Fruit fly (Drosophila melanogaster) whole organism, embryonic: Measurements from ENCODE around the gene CG42828.

ENCODE experiments used
- B-H1 ChIP-seq: fragments of 200-800 bp; sonication (Bioruptor generic); IDR thresholded peaks from 3 replicates; pipeline ENCODE4 v1.3.6; 2022; ENCODE audit warnings: missing biosample characterization, missing genetic modification characterization
- BtbVII ChIP-seq: fragments of 200-800 bp; sonication (Bioruptor generic); optimal IDR thresholded peaks from 3 replicates; lab custom pipeline; 2017; ENCODE audit warnings: missing biosample characterization, mild to moderate bottlenecking, missing genetic modification characterization
- CG10267 ChIP-seq: fragments of 200-800 bp; sonication (Bioruptor generic); optimal IDR thresholded peaks from 2 replicates; lab custom pipeline; 2018; ENCODE audit warnings: missing biosample characterization, mild to moderate bottlenecking, missing genetic modification characterization, moderate library complexity
- CG10366 ChIP-seq: fragments of 200-800 bp; sonication (Bioruptor generic); IDR thresholded peaks from 2 replicates; pipeline ENCODE4 v1.3.6; 2022; ENCODE audit warnings: missing biosample characterization, missing genetic modification characterization
- CG11456 ChIP-seq: fragments of 200-800 bp; sonication (Bioruptor generic); IDR thresholded peaks from 3 replicates; pipeline ENCODE4 v1.3.6; 2022; ENCODE audit warnings: missing biosample characterization, missing genetic modification characterization
- CG11696 ChIP-seq: fragments of 200-800 bp; sonication (Bioruptor generic); IDR thresholded peaks from 2 replicates; pipeline ENCODE4 v1.3.6; 2022; ENCODE audit warnings: missing biosample characterization, missing genetic modification characterization
- CG11723 ChIP-seq: fragments of 200-800 bp; sonication (Bioruptor generic); optimal IDR thresholded peaks from 2 replicates; lab custom pipeline; 2017; ENCODE audit warnings: missing biosample characterization, mild to moderate bottlenecking, missing genetic modification characterization
- CG12104 ChIP-seq: fragments of 200-800 bp; sonication (Bioruptor generic); optimal IDR thresholded peaks from 3 replicates; lab custom pipeline; 2016; ENCODE audit warnings: missing biosample characterization, missing genetic modification characterization
- CG1233 ChIP-seq: fragments of 200-800 bp; sonication (Bioruptor generic); optimal IDR thresholded peaks from 4 replicates; lab custom pipeline; 2018; ENCODE audit warnings: missing biosample characterization, mild to moderate bottlenecking, missing genetic modification characterization
- CG1603 ChIP-seq: fragments of 200-800 bp; sonication (Bioruptor generic); optimal IDR thresholded peaks from 2 replicates; lab custom pipeline; 2019; ENCODE audit warnings: missing biosample characterization, mild to moderate bottlenecking, missing genetic modification characterization, moderate library complexity
- CG17328 ChIP-seq: fragments of 200-800 bp; sonication (Bioruptor generic); IDR thresholded peaks from 2 replicates; pipeline ENCODE4 v1.3.6; 2022; ENCODE audit warnings: missing biosample characterization, missing genetic modification characterization
- CG17359 ChIP-seq: fragments of 200-800 bp; sonication (Bioruptor generic); optimal IDR thresholded peaks from 3 replicates; lab custom pipeline; 2018; ENCODE audit warnings: missing biosample characterization, mild to moderate bottlenecking, missing genetic modification characterization, moderate library complexity
- CG17802 ChIP-seq: fragments of 200-800 bp; sonication (Bioruptor generic); optimal IDR thresholded peaks from 2 replicates; lab custom pipeline; 2018; ENCODE audit warnings: missing biosample characterization, mild to moderate bottlenecking, missing genetic modification characterization, moderate library complexity
- CG18262 ChIP-seq: fragments of 200-800 bp; optimal IDR thresholded peaks from 3 replicates; lab custom pipeline; 2019; ENCODE audit warnings: missing biosample characterization, mild to moderate bottlenecking, missing genetic modification characterization, moderate library complexity
- CG1832 ChIP-seq: fragments of 200-800 bp; sonication (Bioruptor generic); optimal IDR thresholded peaks from 2 replicates; lab custom pipeline; 2017; ENCODE audit warnings: missing biosample characterization, mild to moderate bottlenecking, missing genetic modification characterization, inconsistent platforms
- CG18764 ChIP-seq: fragments of 200-800 bp; sonication (Bioruptor generic); optimal IDR thresholded peaks from 3 replicates; lab custom pipeline; 2016; ENCODE audit warnings: missing biosample characterization, missing genetic modification characterization
- CG31441 ChIP-seq: fragments of 200-800 bp; sonication (Bioruptor generic); IDR thresholded peaks from 2 replicates; pipeline ENCODE4 v1.3.6; 2022; ENCODE audit warnings: missing biosample characterization, missing genetic modification characterization
- CG32767 ChIP-seq: fragments of 200-800 bp; sonication (Bioruptor generic); IDR thresholded peaks from 2 replicates; pipeline ENCODE4 v1.3.6; 2022; ENCODE audit warnings: missing biosample characterization, missing genetic modification characterization
- CG33557 ChIP-seq: fragments of 200-800 bp; sonication (Bioruptor generic); optimal IDR thresholded peaks from 2 replicates; lab custom pipeline; 2019; ENCODE audit warnings: missing biosample characterization, mild to moderate bottlenecking, missing genetic modification characterization, moderate library complexity
- CG34224 ChIP-seq: fragments of 200-800 bp; sonication (Bioruptor generic); IDR thresholded peaks from 3 replicates; pipeline ENCODE4 v1.3.6; 2022; ENCODE audit warnings: missing biosample characterization, missing genetic modification characterization; ENCODE audit not compliant: partially characterized antibody
- CG4854 ChIP-seq: fragments of 200-800 bp; sonication (Bioruptor generic); optimal IDR thresholded peaks from 2 replicates; lab custom pipeline; 2016; ENCODE audit warnings: missing biosample characterization, missing genetic modification characterization, inconsistent platforms
- CG5245 ChIP-seq: fragments of 200-800 bp; sonication (Bioruptor generic); optimal IDR thresholded peaks from 3 replicates; lab custom pipeline; 2016; ENCODE audit warnings: missing biosample characterization, missing genetic modification characterization
- CG5953 ChIP-seq: fragments of 200-800 bp; sonication (Bioruptor generic); IDR thresholded peaks from 2 replicates; pipeline ENCODE4 v1.3.6; 2022; ENCODE audit warnings: missing biosample characterization, missing genetic modification characterization
- CG6854 ChIP-seq: fragments of 200-800 bp; sonication (Bioruptor generic); optimal IDR thresholded peaks from 3 replicates; lab custom pipeline; 2017; ENCODE audit warnings: missing biosample characterization, mild to moderate bottlenecking, missing genetic modification characterization
- CG9817 ChIP-seq: fragments of 200-800 bp; sonication (Bioruptor generic); optimal IDR thresholded peaks from 2 replicates; lab custom pipeline; 2018; ENCODE audit warnings: missing biosample characterization, mild to moderate bottlenecking, missing genetic modification characterization, moderate library complexity
- D19A ChIP-seq: fragments of 200-800 bp; optimal IDR thresholded peaks from 3 replicates; lab custom pipeline; 2019; ENCODE audit warnings: missing biosample characterization, mild to moderate bottlenecking, missing genetic modification characterization, moderate library complexity
- Dbx ChIP-seq: fragments of 200-800 bp; sonication (Bioruptor generic); IDR thresholded peaks from 3 replicates; pipeline ENCODE4 v1.3.6; 2022; ENCODE audit warnings: missing biosample characterization, missing genetic modification characterization
- Deaf1 ChIP-seq: fragments of 200-800 bp; optimal IDR thresholded peaks from 3 replicates; lab custom pipeline; 2019; ENCODE audit warnings: missing biosample characterization, mild to moderate bottlenecking, missing genetic modification characterization, moderate library complexity
- Hsf ChIP-seq: fragments of 200-800 bp; sonication (Bioruptor generic); optimal IDR thresholded peaks from 3 replicates; lab custom pipeline; 2016; ENCODE audit warnings: missing biosample characterization, missing genetic modification characterization
- Lhr ChIP-seq: fragments of 200-800 bp; sonication (Bioruptor generic); optimal IDR thresholded peaks from 3 replicates; lab custom pipeline; 2017; ENCODE audit warnings: mild to moderate bottlenecking, missing biosample characterization, missing genetic modification reagents, missing genetic modification characterization
- MESR4 ChIP-seq: fragments of 200-800 bp; sonication (Bioruptor generic); optimal IDR thresholded peaks from 2 replicates; lab custom pipeline; 2018; ENCODE audit warnings: missing biosample characterization, mild to moderate bottlenecking, missing genetic modification characterization, moderate library complexity
- Nf-YC ChIP-seq: fragments of 200-800 bp; optimal IDR thresholded peaks from 3 replicates; lab custom pipeline; 2019; ENCODE audit warnings: missing biosample characterization, mild to moderate bottlenecking, missing genetic modification characterization, moderate library complexity
- Oli ChIP-seq: fragments of 200-800 bp; sonication (Bioruptor generic); optimal IDR thresholded peaks from 2 replicates; lab custom pipeline; 2018; ENCODE audit warnings: missing biosample characterization, mild to moderate bottlenecking, missing genetic modification characterization, moderate library complexity
- Trl ChIP-seq, 3 experiments: fragments of >200 bp in 2 of 3; fragments of 200-800 bp in 1 of 3; sonication (Bioruptor generic) in 1 of 3; optimal IDR thresholded peaks; 2 replicates in 1 of 3; 3 replicates in 2 of 3; lab custom pipeline; 2016 to 2017; ENCODE audit warnings: missing biosample characterization in 1 of 3, missing genetic modification characterization in 1 of 3
- ap ChIP-seq: fragments of 200-800 bp; sonication (Bioruptor generic); IDR thresholded peaks from 2 replicates; pipeline ENCODE4 v1.3.6; 2022; ENCODE audit warnings: missing biosample characterization, missing genetic modification characterization
- cas ChIP-seq: fragments of 200-800 bp; sonication (Bioruptor generic); IDR thresholded peaks from 2 replicates; pipeline ENCODE4 v1.3.6; 2022; ENCODE audit warnings: missing biosample characterization, missing genetic modification characterization
- chn ChIP-seq: fragments of 200-800 bp; sonication (Bioruptor generic); optimal IDR thresholded peaks from 2 replicates; lab custom pipeline; 2016; ENCODE audit warnings: missing biosample characterization, missing genetic modification characterization
- crol ChIP-seq: fragments of 200-800 bp; sonication (Bioruptor generic); IDR thresholded peaks from 2 replicates; pipeline ENCODE4 v1.3.6; 2022; ENCODE audit warnings: missing biosample characterization, missing genetic modification characterization
- da ChIP-seq: fragments of 200-800 bp; sonication (Bioruptor generic); optimal IDR thresholded peaks from 2 replicates; lab custom pipeline; 2016; ENCODE audit warnings: missing biosample characterization, missing genetic modification characterization
- emc ChIP-seq: fragments of 200-800 bp; sonication (Bioruptor generic); optimal IDR thresholded peaks from 2 replicates; lab custom pipeline; 2016; ENCODE audit warnings: missing biosample characterization, missing genetic modification characterization
- exex ChIP-seq: fragments of 200-800 bp; sonication (Bioruptor generic); optimal IDR thresholded peaks from 4 replicates; lab custom pipeline; 2018; ENCODE audit warnings: missing biosample characterization, mild to moderate bottlenecking, missing genetic modification characterization, moderate library complexity
- jing ChIP-seq: fragments of 200-800 bp; sonication (Bioruptor generic); optimal IDR thresholded peaks from 2 replicates; lab custom pipeline; 2018; ENCODE audit warnings: missing biosample characterization, mild to moderate bottlenecking, missing genetic modification characterization
- kay ChIP-seq: fragments of 200-800 bp; sonication (Bioruptor generic); optimal IDR thresholded peaks from 2 replicates; lab custom pipeline; 2016; ENCODE audit warnings: missing biosample characterization, missing genetic modification characterization
- nmo ChIP-seq: fragments of 200-800 bp; sonication (Bioruptor generic); optimal IDR thresholded peaks from 2 replicates; lab custom pipeline; 2018; ENCODE audit warnings: missing biosample characterization, mild to moderate bottlenecking, missing genetic modification characterization, moderate library complexity
- oc ChIP-seq: fragments of 200-800 bp; sonication (Bioruptor generic); optimal IDR thresholded peaks from 2 replicates; lab custom pipeline; 2018; ENCODE audit warnings: missing biosample characterization, mild to moderate bottlenecking, missing genetic modification characterization, moderate library complexity
- prd ChIP-seq, 3 experiments: fragments of >200 bp in 2 of 3; fragments of 200-800 bp in 1 of 3; sonication (Bioruptor generic) in 1 of 3; optimal IDR thresholded peaks in 2 of 3; IDR thresholded peaks in 1 of 3; 2 replicates in 2 of 3; 3 replicates in 1 of 3; pipeline versions ENCODE4 v1.3.6 to Lab custom; 2017 to 2022; ENCODE audit warnings: missing biosample characterization in 1 of 3, missing genetic modification characterization in 1 of 3
- scrt ChIP-seq: fragments of 200-800 bp; sonication (Bioruptor generic); optimal IDR thresholded peaks from 2 replicates; lab custom pipeline; 2018; ENCODE audit warnings: missing biosample characterization, mild to moderate bottlenecking, missing genetic modification characterization, moderate library complexity
- sens ChIP-seq: fragments of 200-800 bp; sonication (Bioruptor generic); peaks from one replicate; lab custom pipeline; 2016; ENCODE audit warnings: missing biosample characterization, missing genetic modification characterization
- stc ChIP-seq: fragments of 200-800 bp; sonication (Bioruptor generic); IDR thresholded peaks from 2 replicates; pipeline ENCODE4 v1.3.6; 2022; ENCODE audit warnings: missing biosample characterization, missing genetic modification characterization
- z ChIP-seq: fragments of 200-800 bp; sonication (Bioruptor generic); IDR thresholded peaks from 3 replicates; pipeline ENCODE4 v1.3.6; 2022; ENCODE audit warnings: missing biosample characterization, missing genetic modification characterization

Gene CG42828

dm6 chr3R:23386021-23386457, 12.5 kb downstream of the CG42828 start (continued):
- TF ChIP-seq Trl (optimal IDR thresholded peaks at IDR 0.05; lab: Kevin White, UChicago) (peak; percentile 50 to 62), Trl (GFP tag; optimal IDR thresholded peaks at IDR 0.05; lab: Kevin White, UChicago) (no peak), Lhr (GFP tag; lab: Kevin White, UChicago) (no peak), prd (optimal IDR thresholded peaks at IDR 0.05; lab: Kevin White, UChicago) (no peak), prd (GFP tag; IDR thresholded peaks at IDR 0.05; lab: Robert Waterston, UW) (no peak), CG1233 (GFP tag; lab: Kevin White, UChicago) (no peak), chn (no peak), B-H1 (no peak), CG11723 (no peak), Deaf1 (tag; lab: Kevin White, UChicago) (peak; percentile 48), kay (peak; percentile 31), CG32767 (GFP tag; lab: Robert Waterston, UW) (no peak), sens (GFP tag; lab: Kevin White, UChicago) (peak; percentile 56), CG34224 (GFP tag; lab: Robert Waterston, UW) (0 out of 3 replicates have a peak, but pooled peaks have one; percentile 19), CG4854 (GFP tag; lab: Kevin White, UChicago) (no peak), stc (no peak), MESR4 (GFP tag; lab: Kevin White, UChicago) (no peak), CG10366 (no peak), CG17802 (tag; lab: Kevin White, UChicago) (no peak), CG1603 (tag; lab: Kevin White, UChicago) (peak; percentile 4), CG18764 (GFP tag; lab: Kevin White, UChicago) (no peak), da (no peak), Nf-YC (no peak), Dbx (GFP tag; lab: Robert Waterston, UW) (no peak), exex (tag; lab: Kevin White, UChicago) (peak; percentile 5), CG33557 (GFP tag; lab: Kevin White, UChicago) (no peak), z (GFP tag; lab: Robert Waterston, UW) (peak; percentile 84)

- TF ChIP-seq D19A (tag; lab: Kevin White, UChicago), result peak; percentile 46
- peak; percentile 46 for TF ChIP-seq CG31441
- TF ChIP-seq CG5953 (GFP tag; lab: Robert Waterston, UW), result peak; percentile 39; the same call in 1 of the 2 replicates
- TF ChIP-seq CG11696 (GFP tag; lab: Robert Waterston, UW), result no peak
- no peak for TF ChIP-seq CG5245 (GFP tag; lab: Kevin White, UChicago)
- TF ChIP-seq oc (tag; lab: Kevin White, UChicago), result peak; percentile 73
- no peak for TF ChIP-seq CG6854 (GFP tag; lab: Kevin White, UChicago)
- no peak for TF ChIP-seq BtbVII
- peak; percentile 38 for TF ChIP-seq CG18262 (tag; lab: Kevin White, UChicago)
- peak; percentile 44 for TF ChIP-seq CG10267 (tag; lab: Kevin White, UChicago)
- no peak for TF ChIP-seq cas
- no peak for TF ChIP-seq CG34224 (GFP tag; lab: Robert Waterston, UW)
- TF ChIP-seq nmo (GFP tag; lab: Kevin White, UChicago), result peak; percentile 62
- no peak for TF ChIP-seq scrt (GFP tag; lab: Kevin White, UChicago)
- TF ChIP-seq CG1832 (GFP tag; lab: Kevin White, UChicago), result no peak
- TF ChIP-seq Oli (tag; lab: Kevin White, UChicago), result peak; percentile 54
- no peak for TF ChIP-seq Lhr (GFP tag; lab: Kevin White, UChicago)
- peak; percentile 69 for TF ChIP-seq CG17359 (tag; lab: Kevin White, UChicago)
- no peak for TF ChIP-seq CG11456
- TF ChIP-seq chn, result peak; percentile 17
- TF ChIP-seq CG9817 (tag; lab: Kevin White, UChicago), result peak; percentile 4
- peak; percentile 65 for TF ChIP-seq CG17328 (GFP tag; lab: Robert Waterston, UW)
- TF ChIP-seq crol (GFP tag; lab: Robert Waterston, UW), result 0 out of 2 replicates have a peak, but pooled peaks have one; percentile 35
- TF ChIP-seq emc (GFP tag; lab: Kevin White, UChicago), result no peak
- TF ChIP-seq da, result peak; percentile 1
- TF ChIP-seq Hsf (GFP tag; lab: Kevin White, UChicago), result peak; percentile 31
- TF ChIP-seq ap (GFP tag; lab: Robert Waterston, UW), result peak; percentile 55
- TF ChIP-seq CG12104, result no peak
- TF ChIP-seq jing (GFP tag; lab: Kevin White, UChicago), result peak; percentile 25
These were observed 13.4 kb downstream of the CG42828 start for dm6 chr3R:23386907-23387306.
